Fruit fly (Drosophila melanogaster) whole organism, embryonic: ENCODE data around the gene kin17.

Source experiments
- CG10654 ChIP-seq: fragments of 200-800 bp; sonication (Bioruptor generic); optimal IDR thresholded peaks from 2 replicates; lab custom pipeline; 2016; ENCODE audit warnings: missing biosample characterization, missing genetic modification characterization
- CG10979 ChIP-seq: fragments of 200-800 bp; sonication (Bioruptor generic); optimal IDR thresholded peaks from 2 replicates; lab custom pipeline; 2018; ENCODE audit warnings: missing biosample characterization, mild to moderate bottlenecking, missing genetic modification characterization, moderate library complexity
- CG12942 ChIP-seq: fragments of 200-800 bp; sonication (Bioruptor generic); optimal IDR thresholded peaks from 3 replicates; lab custom pipeline; 2016; ENCODE audit warnings: missing biosample characterization, missing genetic modification characterization
- CG14667 ChIP-seq: fragments of 200-800 bp; sonication (Bioruptor generic); IDR thresholded peaks from 2 replicates; pipeline ENCODE4 v1.3.6; 2022; ENCODE audit warnings: missing biosample characterization, missing genetic modification characterization
- CG2199 ChIP-seq: fragments of 200-800 bp; sonication (Bioruptor generic); IDR thresholded peaks from 3 replicates; pipeline ENCODE4 v1.3.6; 2022; ENCODE audit warnings: missing biosample characterization, missing genetic modification characterization
- CG33557 ChIP-seq: fragments of 200-800 bp; sonication (Bioruptor generic); optimal IDR thresholded peaks from 2 replicates; lab custom pipeline; 2019; ENCODE audit warnings: missing biosample characterization, mild to moderate bottlenecking, missing genetic modification characterization, moderate library complexity
- CG3726 ChIP-seq: fragments of 200-800 bp; sonication (Bioruptor generic); IDR thresholded peaks from 3 replicates; pipeline ENCODE4, ENCODE4 v1.3.6; 2022; ENCODE audit warnings: missing biosample characterization, missing genetic modification characterization
- CG4404 ChIP-seq: fragments of 200-800 bp; sonication (Bioruptor generic); IDR thresholded peaks from 2 replicates; pipeline ENCODE4 v1.3.6; 2022; ENCODE audit warnings: missing biosample characterization, missing genetic modification characterization
- CG4617 ChIP-seq: fragments of 200-800 bp; sonication (Bioruptor generic); optimal IDR thresholded peaks from 3 replicates; lab custom pipeline; 2016; ENCODE audit warnings: missing biosample characterization, missing genetic modification characterization, borderline replicate concordance
- CG7745 ChIP-seq: fragments of 200-800 bp; sonication (Bioruptor generic); optimal IDR thresholded peaks from 2 replicates; lab custom pipeline; 2018; ENCODE audit warnings: missing biosample characterization, mild to moderate bottlenecking, missing genetic modification characterization, moderate library complexity
- CG7786 ChIP-seq: fragments of 200-800 bp; sonication (Bioruptor generic); optimal IDR thresholded peaks from 2 replicates; lab custom pipeline; 2016; ENCODE audit warnings: missing biosample characterization, missing genetic modification characterization
- CG8281 ChIP-seq: fragments of 200-800 bp; sonication (Bioruptor generic); optimal IDR thresholded peaks from 2 replicates; lab custom pipeline; 2018; ENCODE audit warnings: missing biosample characterization, mild to moderate bottlenecking, missing genetic modification characterization, moderate library complexity
- CG9609 ChIP-seq: fragments of 200-800 bp; sonication (Bioruptor generic); optimal IDR thresholded peaks from 3 replicates; lab custom pipeline; 2016; ENCODE audit warnings: missing biosample characterization, missing genetic modification characterization
- Camta ChIP-seq: fragments of 200-800 bp; sonication (Bioruptor generic); optimal IDR thresholded peaks from 2 replicates; lab custom pipeline; 2016; ENCODE audit warnings: missing biosample characterization, missing genetic modification characterization
- Dp ChIP-seq: fragments of 200-800 bp; sonication (Bioruptor generic); optimal IDR thresholded peaks from 2 replicates; lab custom pipeline; 2018; ENCODE audit warnings: missing biosample characterization, mild to moderate bottlenecking, missing genetic modification characterization, moderate library complexity
- Dref ChIP-seq: fragments of 200-800 bp; sonication (Bioruptor generic); IDR thresholded peaks from 2 replicates; pipeline ENCODE4 v1.3.6; 2022; ENCODE audit warnings: missing biosample characterization, missing genetic modification characterization
- Ets65A ChIP-seq: fragments of 200-800 bp; sonication (Bioruptor generic); peaks from one replicate; lab custom pipeline; 2016; ENCODE audit warnings: missing biosample characterization, missing genetic modification characterization
- MESR4 ChIP-seq: fragments of 200-800 bp; sonication (Bioruptor generic); optimal IDR thresholded peaks from 2 replicates; lab custom pipeline; 2018; ENCODE audit warnings: missing biosample characterization, mild to moderate bottlenecking, missing genetic modification characterization, moderate library complexity
- Myb ChIP-seq: fragments of 200-800 bp; sonication (Bioruptor generic); optimal IDR thresholded peaks from 2 replicates; lab custom pipeline; 2016; ENCODE audit warnings: missing biosample characterization, missing genetic modification characterization
- NC2β ChIP-seq: fragments of 200-800 bp; sonication (Bioruptor generic); optimal IDR thresholded peaks from 2 replicates; lab custom pipeline; 2016; ENCODE audit warnings: missing biosample characterization, missing genetic modification characterization
- NFAT ChIP-seq: fragments of 200-800 bp; sonication (Bioruptor generic); IDR thresholded peaks from 2 replicates; pipeline ENCODE4 v1.3.6; 2022; ENCODE audit warnings: missing biosample characterization, missing genetic modification characterization
- Pdp1 ChIP-seq, 2 experiments: fragments of 200-800 bp; sonication (Bioruptor generic); optimal IDR thresholded peaks; 3 replicates each; lab custom pipeline; 2016; ENCODE audit warnings: missing biosample characterization in 2 of 2, missing genetic modification characterization in 2 of 2, mild to moderate bottlenecking in 1 of 2, moderate library complexity in 1 of 2
- Sin3A ChIP-seq: fragments of >200 bp; optimal IDR thresholded peaks from 2 replicates; lab custom pipeline; 2018
- Taf1 ChIP-seq: fragments of 200-800 bp; sonication (Bioruptor generic); IDR thresholded peaks from 2 replicates; pipeline ENCODE4 v1.3.6; 2022; ENCODE audit warnings: missing biosample characterization, missing genetic modification characterization
- ac ChIP-seq: fragments of 200-800 bp; sonication (Bioruptor generic); optimal IDR thresholded peaks from 3 replicates; lab custom pipeline; 2017; ENCODE audit warnings: missing biosample characterization, mild to moderate bottlenecking, missing genetic modification characterization
- bsh ChIP-seq, 2 experiments: fragments of 200-800 bp; sonication (Bioruptor generic); optimal IDR thresholded peaks; 2 replicates each; lab custom pipeline; 2017 to 2018; ENCODE audit warnings: mild to moderate bottlenecking in 2 of 2, missing biosample characterization in 2 of 2, missing genetic modification characterization in 2 of 2, moderate library complexity in 1 of 2
- cad ChIP-seq: fragments of >200 bp; optimal IDR thresholded peaks from 2 replicates; lab custom pipeline; 2017; ENCODE audit warnings: missing biosample characterization, missing genetic modification characterization
- cg ChIP-seq: fragments of 200-800 bp; sonication (Bioruptor generic); optimal IDR thresholded peaks from 3 replicates; lab custom pipeline; 2019; ENCODE audit warnings: missing biosample characterization, mild to moderate bottlenecking, missing genetic modification characterization, moderate library complexity
- chif ChIP-seq, 2 experiments: fragments of 200-800 bp; sonication (Bioruptor generic); optimal IDR thresholded peaks; 3 replicates each; lab custom pipeline; 2016; ENCODE audit warnings: missing biosample characterization in 2 of 2, missing genetic modification characterization in 2 of 2
- corto ChIP-seq: fragments of 200-800 bp; sonication (Bioruptor generic); optimal IDR thresholded peaks from 2 replicates; lab custom pipeline; 2016; ENCODE audit warnings: missing biosample characterization, mild to moderate bottlenecking, missing genetic modification characterization, moderate library complexity
- esg ChIP-seq: fragments of 200-800 bp; sonication (Bioruptor generic); conservative IDR thresholded peaks from 2 replicates; pipeline ENCODE4 v1.3.6; 2022; ENCODE audit warnings: missing biosample characterization, missing genetic modification characterization
- gro ChIP-seq: fragments of 200-800 bp; sonication (Bioruptor generic); optimal IDR thresholded peaks from 2 replicates; lab custom pipeline; 2016; ENCODE audit warnings: missing biosample characterization, missing genetic modification characterization
- insv ChIP-seq, 2 experiments: fragments of 200-800 bp; sonication (Bioruptor generic); optimal IDR thresholded peaks; 3 replicates each; lab custom pipeline; 2016 to 2018; ENCODE audit warnings: missing biosample characterization in 2 of 2, missing genetic modification characterization in 2 of 2
- kni ChIP-seq: fragments of 200-800 bp; sonication (Bioruptor generic); optimal IDR thresholded peaks from 3 replicates; lab custom pipeline; 2017; ENCODE audit warnings: mild to moderate bottlenecking, missing biosample characterization, missing genetic modification reagents, missing genetic modification characterization
- mirr ChIP-seq: fragments of 200-800 bp; sonication (Bioruptor generic); optimal IDR thresholded peaks from 3 replicates; lab custom pipeline; 2018; ENCODE audit warnings: missing biosample characterization, mild to moderate bottlenecking, missing genetic modification characterization
- mld ChIP-seq: fragments of 200-800 bp; sonication (Bioruptor generic); IDR thresholded peaks from 3 replicates; pipeline ENCODE4 v1.3.6; 2022; ENCODE audit warnings: missing biosample characterization, missing genetic modification characterization; ENCODE audit not compliant: partially characterized antibody
- otp ChIP-seq: fragments of 200-800 bp; sonication (Bioruptor generic); IDR thresholded peaks from 3 replicates; pipeline ENCODE4, ENCODE4 v1.3.6; 2022; ENCODE audit warnings: missing biosample characterization, missing genetic modification characterization
- row ChIP-seq: fragments of 200-800 bp; sonication (Bioruptor generic); IDR thresholded peaks from 3 replicates; pipeline ENCODE4 v1.3.6; 2022; ENCODE audit warnings: missing biosample characterization, missing genetic modification characterization
- seq ChIP-seq: fragments of 200-800 bp; sonication (Bioruptor generic); IDR thresholded peaks from 2 replicates; pipeline ENCODE4 v1.3.6; 2022; ENCODE audit warnings: missing biosample characterization, missing genetic modification characterization
- slbo ChIP-seq: fragments of 200-800 bp; sonication (Bioruptor generic); IDR thresholded peaks from 2 replicates; pipeline ENCODE4 v1.3.6; 2022; ENCODE audit warnings: missing biosample characterization, missing genetic modification characterization
- stwl ChIP-seq: fragments of 200-800 bp; sonication (Bioruptor generic); optimal IDR thresholded peaks from 3 replicates; lab custom pipeline; 2018; ENCODE audit warnings: missing biosample characterization, mild to moderate bottlenecking, missing genetic modification characterization, moderate library complexity
- tap ChIP-seq: fragments of 200-800 bp; optimal IDR thresholded peaks from 3 replicates; lab custom pipeline; 2019; ENCODE audit warnings: missing biosample characterization, mild to moderate bottlenecking, missing genetic modification characterization, moderate library complexity
- trem ChIP-seq: fragments of 200-800 bp; optimal IDR thresholded peaks from 3 replicates; lab custom pipeline; 2019; ENCODE audit warnings: missing biosample characterization, mild to moderate bottlenecking, missing genetic modification characterization, moderate library complexity
- tup ChIP-seq: fragments of 200-800 bp; sonication (Bioruptor generic); optimal IDR thresholded peaks from 2 replicates; lab custom pipeline; 2016; ENCODE audit warnings: missing biosample characterization, mild to moderate bottlenecking, missing genetic modification characterization, moderate library complexity
- vfl ChIP-seq: fragments of 200-800 bp; sonication (Bioruptor generic); optimal IDR thresholded peaks from 2 replicates; lab custom pipeline; 2016; ENCODE audit warnings: missing biosample characterization, missing genetic modification characterization
- yki ChIP-seq: fragments of >200 bp; optimal IDR thresholded peaks from 3 replicates; lab custom pipeline; 2018
- z ChIP-seq: fragments of 200-800 bp; sonication (Bioruptor generic); IDR thresholded peaks from 3 replicates; pipeline ENCODE4 v1.3.6; 2022; ENCODE audit warnings: missing biosample characterization, missing genetic modification characterization
- zen ChIP-seq: fragments of 200-800 bp; sonication (Bioruptor generic); optimal IDR thresholded peaks from 3 replicates; lab custom pipeline; 2018; ENCODE audit warnings: missing biosample characterization, mild to moderate bottlenecking, missing genetic modification characterization, moderate library complexity
- zf30C ChIP-seq: fragments of 200-800 bp; sonication (Bioruptor generic); optimal IDR thresholded peaks from 3 replicates; lab custom pipeline; 2018; ENCODE audit warnings: missing biosample characterization, mild to moderate bottlenecking, missing genetic modification characterization
- zfh2 ChIP-seq: fragments of 200-800 bp; sonication (Bioruptor generic); optimal IDR thresholded peaks from 2 replicates; lab custom pipeline; 2016; ENCODE audit warnings: missing biosample characterization, missing genetic modification characterization

kin17 gene

DNA sequence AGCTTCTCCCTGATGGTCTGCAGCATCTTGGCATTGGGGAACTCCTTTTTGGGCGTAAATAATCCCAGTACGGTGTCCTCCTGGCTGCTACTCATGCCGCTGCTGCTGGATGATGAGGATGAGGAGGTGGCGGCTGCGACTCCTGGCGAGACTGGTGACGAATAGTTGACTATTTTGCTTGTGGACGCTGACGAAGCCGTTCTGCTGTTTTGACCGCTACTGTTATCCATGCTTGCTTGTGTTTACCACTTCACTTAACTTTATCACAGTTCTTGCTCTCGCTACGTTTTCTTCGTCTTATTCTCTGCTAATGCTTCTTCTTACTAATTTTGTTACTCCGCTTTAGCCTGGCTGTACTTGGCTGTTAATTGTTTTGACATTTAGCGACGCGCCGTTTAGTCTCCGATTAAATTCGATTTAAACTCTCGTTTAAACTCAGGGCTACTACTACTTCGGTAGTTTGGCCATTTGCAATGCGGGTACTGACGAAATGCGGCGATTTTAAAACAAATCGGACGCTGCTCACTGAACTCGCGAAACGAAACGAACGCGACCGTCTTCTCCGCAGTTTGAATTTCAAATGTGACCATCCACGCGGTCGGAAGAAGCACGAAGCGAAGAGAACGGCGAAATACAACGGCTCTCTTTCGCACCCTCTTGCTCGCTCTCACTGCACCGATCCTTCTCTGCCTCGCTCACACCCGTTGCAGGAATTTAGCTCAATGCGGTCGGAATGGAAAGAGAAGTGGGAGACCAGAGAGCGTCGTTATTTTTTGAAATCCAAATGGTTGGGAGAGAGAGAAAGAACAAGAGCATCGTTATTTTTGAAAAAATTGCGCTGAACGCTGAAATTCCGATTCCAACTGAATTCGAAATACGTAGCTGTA lies 44.7 kb downstream of the kin17 start, which contains the start of gene trbl (continued):
- TF ChIP-seq CG7745 (tag; lab: Kevin White, UChicago) (peak; percentile 62), mld (GFP tag; lab: Robert Waterston, UW) (peak; percentile 90), yki (lab: Kevin White, UChicago) (peak; percentile 92), esg (GFP tag; lab: Robert Waterston, UW) (no peak), row (peak; percentile 9; the same call in 1 of the 3 replicates), stwl (tag; lab: Kevin White, UChicago) (peak; percentile 31), CG12942 (no peak), tup (GFP tag; lab: Kevin White, UChicago) (no peak), z (GFP tag; lab: Robert Waterston, UW) (peak; percentile 62; the same call in 1 of the 3 replicates), zen (tag; lab: Kevin White, UChicago) (peak; percentile 73), vfl (GFP tag; lab: Kevin White, UChicago) (no peak), bsh (GFP tag; optimal IDR thresholded peaks at IDR 0.05; lab: Kevin White, UChicago) (no peak), Ets65A (GFP tag; lab: Kevin White, UChicago) (no peak), slbo (GFP tag; lab: Robert Waterston, UW) (no peak), Sin3A (lab: Kevin White, UChicago) (no peak), MESR4 (GFP tag; lab: Kevin White, UChicago) (peak; percentile 37), Camta (GFP tag; lab: Kevin White, UChicago) (no peak), CG10979 (tag; lab: Kevin White, UChicago) (peak; percentile 24), CG4617 (no peak), NC2β (GFP tag; lab: Kevin White, UChicago) (peak; percentile 13), CG14667 (GFP tag; lab: Robert Waterston, UW) (no peak), tap (tag; lab: Kevin White, UChicago) (peak; percentile 18), zfh2 (no peak), CG2199 (GFP tag; lab: Robert Waterston, UW) (peak; percentile 79; the same call in 1 of the 3 replicates), kni (GFP tag; lab: Kevin White, UChicago) (peak; percentile 81), CG9609 (GFP tag; lab: Kevin White, UChicago) (no peak), CG7786 (no peak), gro (GFP tag; lab: Kevin White, UChicago) (no peak), cad (GFP tag; lab: Kevin White, UChicago) (no peak), ac (peak; percentile 11), chif (GFP tag; optimal IDR thresholded peaks at IDR 0.05; lab: Kevin White, UChicago) (peak in 1 of 2 experiments; percentile 35), Dp (GFP tag; lab: Kevin White, UChicago) (peak; percentile 55), NFAT (no peak), CG3726 (no peak), mirr (peak; percentile 54), insv (GFP tag; optimal IDR thresholded peaks at IDR 0.05; lab: Kevin White, UChicago) (peak in 1 of 2 experiments; percentile 72), Dref (GFP tag; lab: Robert Waterston, UW) (no peak), CG33557 (GFP tag; lab: Kevin White, UChicago) (no peak), seq (GFP tag; lab: Robert Waterston, UW) (peak; percentile 69; the same call in 1 of the 2 replicates), cg (GFP tag; lab: Kevin White, UChicago) (peak; percentile 38), trem (tag; lab: Kevin White, UChicago) (peak; percentile 59), otp (GFP tag; lab: Robert Waterston, UW) (no peak), corto (GFP tag; lab: Kevin White, UChicago) (no peak), Taf1 (GFP tag; lab: Robert Waterston, UW) (no peak), CG4404 (GFP tag; lab: Robert Waterston, UW) (no peak), CG8281 (tag; lab: Kevin White, UChicago) (no peak), CG10654 (GFP tag; lab: Kevin White, UChicago) (no peak), zf30C (GFP tag; lab: Kevin White, UChicago) (peak; percentile 38), Myb (GFP tag; lab: Kevin White, UChicago) (peak; percentile 84), Pdp1 (GFP tag; optimal IDR thresholded peaks at IDR 0.05; lab: Kevin White, UChicago) (no peak)
